Worm (Caenorhabditis elegans): ENCODE results near the gene Y55B1AR.4.

The Y55B1AR.4 gene

ce11 chrIII:598687-599086 is 6.6 kb downstream of the Y55B1AR.4 start, which contains the start of gene Y55B1AR.2:
Gene Y55B1AR.2, minus strand, starts transcription at chrIII:598787.
- TF ChIP-seq zim-3 (tag; optimal IDR thresholded peaks at IDR 0.05) (no peak), egl-18 (GFP tag; IDR thresholded peaks at IDR 0.05) (no peak), dpl-1 (GFP tag; optimal IDR thresholded peaks at IDR 0.05) (no peak), pbrm-1 (GFP tag; IDR thresholded peaks at IDR 0.05) (no peak), F57C9.4 (tag; optimal IDR thresholded peaks at IDR 0.05) (no peak), ets-4 (GFP tag; optimal IDR thresholded peaks at IDR 0.05) (no peak), F22D6.2 (tag; optimal IDR thresholded peaks at IDR 0.05) (no peak), gei-17 (GFP tag; optimal IDR thresholded peaks at IDR 0.05) (no peak)

- no peak for TF ChIP-seq tbx-9 (tag; optimal IDR thresholded peaks at IDR 0.05; ENCODE audit: borderline replicate concordance)
- no peak for TF ChIP-seq die-1 (tag; optimal IDR thresholded peaks at IDR 0.05)
- TF ChIP-seq snpc-3.4 (tag; optimal IDR thresholded peaks at IDR 0.05), result no peak
- TF ChIP-seq Y79H2A.3 (GFP tag; conservative IDR thresholded peaks at IDR 0.05), result no peak
- no peak for TF ChIP-seq B0261.1 (tag; optimal IDR thresholded peaks at IDR 0.05)
- TF ChIP-seq ceh-91 (GFP tag; IDR thresholded peaks at IDR 0.05), result no peak
- 0 out of 2 replicates have a peak, but pooled peaks have one; percentile 22 for TF ChIP-seq Y53G8AR.9 (GFP tag; conservative IDR thresholded peaks at IDR 0.05)
- no peak for TF ChIP-seq F49E8.2 (tag; optimal IDR thresholded peaks at IDR 0.05; ENCODE audit: insufficient read depth)
- no peak for TF ChIP-seq repo-1 (tag; optimal IDR thresholded peaks at IDR 0.05)
- TF ChIP-seq mxl-1 (tag; optimal IDR thresholded peaks at IDR 0.05), result no peak
- no peak for TF ChIP-seq B0035.1 (tag; optimal IDR thresholded peaks at IDR 0.05)
- TF ChIP-seq hlh-12 (tag; optimal IDR thresholded peaks at IDR 0.05), result no peak
- no peak for TF ChIP-seq madf-8 (GFP tag; conservative IDR thresholded peaks at IDR 0.05)
- no peak for TF ChIP-seq C06A6.2 (GFP tag; conservative IDR thresholded peaks at IDR 0.05)
- TF ChIP-seq egl-44 (GFP tag; IDR thresholded peaks at IDR 0.05), result no peak
- TF ChIP-seq snpc-1.3 (tag; optimal IDR thresholded peaks at IDR 0.05; ENCODE audit: insufficient read depth), result no peak
- TF ChIP-seq F57A8.1 (GFP tag; optimal IDR thresholded peaks at IDR 0.05), result no peak
- no peak for TF ChIP-seq Y67H2A.10 (GFP tag; conservative IDR thresholded peaks at IDR 0.05)
- TF ChIP-seq sea-2 (GFP tag; IDR thresholded peaks at IDR 0.05), result no peak
- no peak for TF ChIP-seq Y53F4B.3 (GFP tag; IDR thresholded peaks at IDR 0.05)
- no peak for TF ChIP-seq sdz-38 (tag; optimal IDR thresholded peaks at IDR 0.05)
- peak; percentile 32; the same call in 1 of the 2 replicates for TF ChIP-seq mcd-1 (GFP tag; IDR thresholded peaks at IDR 0.05)
- TF ChIP-seq K12H6.12 (tag; optimal IDR thresholded peaks at IDR 0.05), result peak; percentile 25
- TF ChIP-seq ztf-26 (tag; optimal IDR thresholded peaks at IDR 0.05), result no peak
- TF ChIP-seq xnd-1 (tag; optimal IDR thresholded peaks at IDR 0.05), result no peak
- no peak for TF ChIP-seq nhr-120 (GFP tag; IDR thresholded peaks at IDR 0.05)
- TF ChIP-seq aptf-3 (GFP tag; IDR thresholded peaks at IDR 0.05), result no peak
- no peak for TF ChIP-seq pbrm-1 (GFP tag; IDR thresholded peaks at IDR 0.05)
- no peak for TF ChIP-seq ccch-3 (GFP tag; optimal IDR thresholded peaks at IDR 0.05)
- no peak for TF ChIP-seq ceh-100 (GFP tag; IDR thresholded peaks at IDR 0.05)
- no peak for TF ChIP-seq Y95B8A.8 (GFP tag; IDR thresholded peaks at IDR 0.05)
- TF ChIP-seq nhr-27 (tag; optimal IDR thresholded peaks at IDR 0.05), result no peak
- no peak for TF ChIP-seq C17E4.6 (GFP tag; IDR thresholded peaks at IDR 0.05)
- TF ChIP-seq pha-4 (tag; optimal IDR thresholded peaks at IDR 0.05), result no peak
- TF ChIP-seq nfya-1 (tag; optimal IDR thresholded peaks at IDR 0.05; ENCODE audit: borderline replicate concordance, insufficient read depth), result no peak
- TF ChIP-seq lin-54 (GFP tag; optimal IDR thresholded peaks at IDR 0.05), result no peak
- no peak for TF ChIP-seq cebp-1 (GFP tag; IDR thresholded peaks at IDR 0.05)
- peak; percentile 60 for TF ChIP-seq cebp-1 (tag; optimal IDR thresholded peaks at IDR 0.05)
- no peak for TF ChIP-seq ztf-3 (GFP tag; optimal IDR thresholded peaks at IDR 0.05)
- no peak for TF ChIP-seq let-607 (tag; optimal IDR thresholded peaks at IDR 0.05)
- no peak for TF ChIP-seq ztf-18 (tag; optimal IDR thresholded peaks at IDR 0.05)
These were observed 7.1 kb downstream of the Y55B1AR.4 start for ce11 chrIII:598168-598567.
